Worm (Caenorhabditis elegans) whole organism, early embryonic: ENCODE results near the gene snap-1.

ENCODE experiments used
- aly-1 ChIP-seq: sonication (generic microtip); optimal IDR thresholded peaks from 2 replicates; lab custom pipeline; 2016; ENCODE audit warnings: missing genetic modification characterization, missing compliant biosample characterization
- ama-1 ChIP-seq: fragments of 150-350 bp; optimal IDR thresholded peaks from 2 replicates; lab custom pipeline; 2014
- ceh-13 ChIP-seq: fragments of 200-800 bp; sonication (Bioruptor generic); optimal IDR thresholded peaks from 2 replicates; lab custom pipeline; 2018; ENCODE audit warnings: mild to moderate bottlenecking, missing genetic modification characterization, missing compliant biosample characterization
- ceh-36 ChIP-seq: sonication (generic microtip); optimal IDR thresholded peaks from 2 replicates; lab custom pipeline; 2016; ENCODE audit warnings: missing genetic modification characterization, inconsistent platforms, missing compliant biosample characterization
- ets-7 ChIP-seq: sonication (generic microtip); optimal IDR thresholded peaks from 2 replicates; lab custom pipeline; 2016; ENCODE audit warnings: missing genotype, missing genetic modification characterization, missing compliant biosample characterization
- hmbx-1 ChIP-seq: sonication (generic microtip); optimal IDR thresholded peaks from 2 replicates; lab custom pipeline; 2016; ENCODE audit warnings: mild to moderate bottlenecking, missing genetic modification characterization, missing compliant biosample characterization
- hnd-1 ChIP-seq: sonication (generic microtip); optimal IDR thresholded peaks from 2 replicates; lab custom pipeline; 2016; ENCODE audit warnings: missing genetic modification characterization, missing compliant biosample characterization
- pes-1 ChIP-seq: fragments of 200-800 bp; sonication (Bioruptor generic); IDR thresholded peaks from 2 replicates; pipeline ENCODE4 v1.3.6; 2022; ENCODE audit warnings: missing genetic modification reagents, missing genetic modification characterization, missing compliant biosample characterization
- scrt-1 ChIP-seq: fragments of 200-800 bp; sonication (Bioruptor generic); IDR thresholded peaks from 2 replicates; pipeline ENCODE4 v1.3.6; 2022; ENCODE audit warnings: missing genetic modification characterization, missing compliant biosample characterization
- tra-4 ChIP-seq: sonication (generic microtip); optimal IDR thresholded peaks from 2 replicates; lab custom pipeline; 2017; ENCODE audit warnings: missing genetic modification characterization, missing compliant biosample characterization

DNA sequence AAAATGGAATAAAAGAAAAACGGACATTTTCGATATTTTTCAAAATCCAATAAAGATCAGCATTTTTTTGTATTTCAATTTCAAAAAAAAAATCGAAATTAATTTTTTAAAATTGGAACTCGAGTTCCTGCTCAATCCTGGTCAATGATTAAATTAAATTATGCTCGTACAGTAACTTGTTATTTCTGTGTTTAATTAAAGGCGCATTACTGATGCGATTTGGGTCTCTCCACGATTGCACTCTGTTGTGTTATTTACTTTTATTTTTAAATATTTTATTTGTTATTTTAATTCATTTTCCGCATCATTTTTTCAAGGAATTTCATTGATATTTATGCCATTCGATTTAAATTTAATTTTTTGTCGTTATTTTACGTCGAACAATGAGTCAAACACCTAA is 47.9 kb downstream of the snap-1 start:
- TF ChIP-seq hmbx-1 (tag; lab: Kevin White, UChicago) (no peak), tra-4 (tag; lab: Kevin White, UChicago) (no peak), ama-1 (lab: Kevin White, UChicago) (no peak), hnd-1 (tag; lab: Kevin White, UChicago) (no peak), pes-1 (GFP tag; lab: Robert Waterston, UW) (no peak), ceh-13 (GFP tag; lab: Kevin White, UChicago) (no peak), aly-1 (tag; lab: Kevin White, UChicago) (no peak), scrt-1 (GFP tag; lab: Robert Waterston, UW) (no peak), ceh-36 (tag; lab: Kevin White, UChicago) (no peak), ets-7 (tag; lab: Kevin White, UChicago) (no peak)
